Worm (Caenorhabditis elegans) whole organism, late embryonic: Measurements from ENCODE around the gene ZK512.4.
A peak's percentile ranks its signal among the peaks of the same experiment; 100 is the strongest.

Source experiments
- F13H6.1 ChIP-seq: sonication (generic microtip); optimal IDR thresholded peaks from 2 replicates; lab custom pipeline; 2016; ENCODE audit warnings: missing genetic modification characterization, missing compliant biosample characterization
- K02D7.2 ChIP-seq: sonication (generic microtip); optimal IDR thresholded peaks from 2 replicates; lab custom pipeline; 2017; ENCODE audit warnings: mild to moderate bottlenecking, missing genetic modification characterization, missing compliant biosample characterization
- K09A11.1 ChIP-seq: sonication (generic microtip); optimal IDR thresholded peaks from 2 replicates; lab custom pipeline; 2017; ENCODE audit warnings: antibody characterized with exemption, mild to moderate bottlenecking, missing genetic modification characterization, missing compliant biosample characterization; ENCODE audit not compliant: insufficient read depth
- T23F11.4 ChIP-seq: fragments of 200-800 bp; sonication (Bioruptor generic); optimal IDR thresholded peaks from 2 replicates; lab custom pipeline; 2018; ENCODE audit warnings: mild to moderate bottlenecking, missing genetic modification characterization, missing compliant biosample characterization
- Y22D7AL.16 ChIP-seq: sonication (generic microtip); optimal IDR thresholded peaks from 2 replicates; lab custom pipeline; 2016; ENCODE audit warnings: missing genetic modification characterization, missing compliant biosample characterization
- ahr-1 ChIP-seq: sonication (generic microtip); optimal IDR thresholded peaks from 2 replicates; lab custom pipeline; 2016; ENCODE audit warnings: missing genetic modification characterization, missing compliant biosample characterization
- ama-1 ChIP-seq: fragments of 150-350 bp; optimal IDR thresholded peaks from 2 replicates; lab custom pipeline; 2014
- ceh-14 ChIP-seq: sonication (generic microtip); optimal IDR thresholded peaks from 2 replicates; lab custom pipeline; 2016; ENCODE audit warnings: missing genotype, missing genetic modification characterization, missing compliant biosample characterization
- ceh-18 ChIP-seq: sonication (generic microtip); optimal IDR thresholded peaks from 2 replicates; lab custom pipeline; 2016; ENCODE audit warnings: missing genetic modification characterization, missing compliant biosample characterization
- ceh-2 ChIP-seq: sonication (generic microtip); optimal IDR thresholded peaks from 2 replicates; lab custom pipeline; 2016; ENCODE audit warnings: missing genotype, missing genetic modification characterization, missing compliant biosample characterization
- ceh-22 ChIP-seq: sonication (generic microtip); optimal IDR thresholded peaks from 2 replicates; lab custom pipeline; 2017; ENCODE audit warnings: missing biosample characterization, missing genetic modification characterization
- ceh-24 ChIP-seq: sonication (generic microtip); optimal IDR thresholded peaks from 2 replicates; lab custom pipeline; 2016; ENCODE audit warnings: mild to moderate bottlenecking, missing genetic modification characterization, missing compliant biosample characterization
- ceh-31 ChIP-seq: sonication (generic microtip); optimal IDR thresholded peaks from 2 replicates; lab custom pipeline; 2016; ENCODE audit warnings: missing genetic modification characterization, missing compliant biosample characterization
- ceh-34 ChIP-seq: sonication (generic microtip); optimal IDR thresholded peaks from 2 replicates; lab custom pipeline; 2016; ENCODE audit warnings: mild to moderate bottlenecking, missing genetic modification characterization, missing compliant biosample characterization
- ceh-45 ChIP-seq: fragments of 200-800 bp; sonication (Bioruptor generic); IDR thresholded peaks from 2 replicates; pipeline ENCODE4 v1.3.6; 2022; ENCODE audit warnings: missing genetic modification reagents, missing genetic modification characterization, missing compliant biosample characterization
- ceh-48 ChIP-seq: sonication (generic microtip); optimal IDR thresholded peaks from 2 replicates; lab custom pipeline; 2016; ENCODE audit warnings: missing genetic modification characterization, inconsistent platforms, missing compliant biosample characterization
- ceh-9 ChIP-seq: sonication (generic microtip); optimal IDR thresholded peaks from 2 replicates; lab custom pipeline; 2016; ENCODE audit warnings: mild to moderate bottlenecking, missing genetic modification characterization, inconsistent platforms, missing compliant biosample characterization
- che-1 ChIP-seq: sonication (generic microtip); optimal IDR thresholded peaks from 2 replicates; lab custom pipeline; 2016; ENCODE audit warnings: mild to moderate bottlenecking, missing genetic modification characterization, missing compliant biosample characterization
- dmd-4 ChIP-seq: sonication (generic microtip); optimal IDR thresholded peaks from 2 replicates; lab custom pipeline; 2016; ENCODE audit warnings: borderline replicate concordance, missing genetic modification characterization, missing compliant biosample characterization
- dve-1 ChIP-seq: sonication (generic microtip); optimal IDR thresholded peaks from 2 replicates; lab custom pipeline; 2017; ENCODE audit warnings: antibody characterized with exemption, mild to moderate bottlenecking, missing genetic modification characterization, missing compliant biosample characterization
- elt-2 ChIP-seq: sonication (generic microtip); optimal IDR thresholded peaks from 2 replicates; lab custom pipeline; 2016; ENCODE audit warnings: missing genetic modification reagents, missing genetic modification characterization, missing compliant biosample characterization
- ets-4 ChIP-seq: sonication (generic microtip); optimal IDR thresholded peaks from 2 replicates; lab custom pipeline; 2016; ENCODE audit warnings: missing genetic modification characterization, missing compliant biosample characterization
- fax-1 ChIP-seq: sonication (generic microtip); optimal IDR thresholded peaks from 2 replicates; lab custom pipeline; 2016; ENCODE audit warnings: missing genotype, missing genetic modification characterization, missing compliant biosample characterization
- fkh-10 ChIP-seq: fragments of 150-350 bp; optimal IDR thresholded peaks from 2 replicates; lab custom pipeline; 2014; ENCODE audit warnings: missing biosample characterization, missing genetic modification reagents, missing genetic modification characterization
- hlh-13 ChIP-seq: fragments of 200-800 bp; sonication (Bioruptor generic); optimal IDR thresholded peaks from 2 replicates; lab custom pipeline; 2018; ENCODE audit warnings: mild to moderate bottlenecking, missing genetic modification characterization, missing compliant biosample characterization
- hlh-15 ChIP-seq: sonication (generic microtip); optimal IDR thresholded peaks from 2 replicates; lab custom pipeline; 2016; ENCODE audit warnings: missing genetic modification characterization, missing compliant biosample characterization
- hlh-30 ChIP-seq: sonication (generic microtip); optimal IDR thresholded peaks from 2 replicates; lab custom pipeline; 2017; ENCODE audit warnings: antibody characterized with exemption, missing genetic modification characterization, missing compliant biosample characterization; ENCODE audit not compliant: insufficient read depth
- hlh-6 ChIP-seq: sonication (generic microtip); optimal IDR thresholded peaks from 2 replicates; lab custom pipeline; 2016; ENCODE audit warnings: missing genotype, missing genetic modification characterization, missing compliant biosample characterization
- hlh-8 ChIP-seq: sonication (generic microtip); optimal IDR thresholded peaks from 2 replicates; lab custom pipeline; 2016; ENCODE audit warnings: missing genotype, missing genetic modification characterization, missing compliant biosample characterization
- lim-6 ChIP-seq: sonication (generic microtip); optimal IDR thresholded peaks from 2 replicates; lab custom pipeline; 2016; ENCODE audit warnings: missing genetic modification characterization, missing compliant biosample characterization
- mec-3 ChIP-seq: sonication (generic microtip); optimal IDR thresholded peaks from 2 replicates; lab custom pipeline; 2016; ENCODE audit warnings: borderline replicate concordance, missing genetic modification characterization, missing compliant biosample characterization
- nfya-1 ChIP-seq: sonication (generic microtip); optimal IDR thresholded peaks from 2 replicates; lab custom pipeline; 2017; ENCODE audit warnings: missing genetic modification characterization, mild to moderate bottlenecking, missing compliant biosample characterization, antibody characterized with exemption, moderate library complexity
- nhr-232 ChIP-seq: sonication (generic microtip); optimal IDR thresholded peaks from 2 replicates; lab custom pipeline; 2016; ENCODE audit warnings: missing genetic modification characterization, missing compliant biosample characterization
- pag-3 ChIP-seq: sonication (generic microtip); optimal IDR thresholded peaks from 2 replicates; lab custom pipeline; 2016; ENCODE audit warnings: missing compliant biosample characterization, missing genetic modification characterization, borderline replicate concordance
- pat-9 ChIP-seq: fragments of 200-800 bp; sonication (Bioruptor generic); optimal IDR thresholded peaks from 2 replicates; lab custom pipeline; 2018; ENCODE audit warnings: mild to moderate bottlenecking, missing genetic modification characterization, moderate library complexity, missing compliant biosample characterization
- pax-1 ChIP-seq: fragments of 150-350 bp; optimal IDR thresholded peaks from 2 replicates; lab custom pipeline; 2014; ENCODE audit warnings: missing biosample characterization, missing genetic modification characterization
- pha-2 ChIP-seq: sonication (generic microtip); optimal IDR thresholded peaks from 2 replicates; lab custom pipeline; 2017; ENCODE audit warnings: mild to moderate bottlenecking, missing genetic modification characterization, missing compliant biosample characterization
- pha-4 ChIP-seq: fragments of 150-350 bp; optimal IDR thresholded peaks from 2 replicates; lab custom pipeline; 2018; ENCODE audit warnings: missing biosample characterization, missing genetic modification reagents, missing genetic modification characterization
- pqm-1 ChIP-seq: sonication (generic microtip); optimal IDR thresholded peaks from 2 replicates; lab custom pipeline; 2016; ENCODE audit warnings: missing genetic modification characterization, missing compliant biosample characterization
- pros-1 ChIP-seq: fragments of 150-350 bp; optimal IDR thresholded peaks from 2 replicates; lab custom pipeline; 2014; ENCODE audit warnings: missing biosample characterization, missing genetic modification reagents, missing genetic modification characterization
- ref-2 ChIP-seq: sonication (generic microtip); optimal IDR thresholded peaks from 2 replicates; lab custom pipeline; 2016; ENCODE audit warnings: missing genetic modification characterization, missing compliant biosample characterization
- sox-2 ChIP-seq: fragments of 200-800 bp; sonication (Bioruptor generic); IDR thresholded peaks from 2 replicates; pipeline ENCODE4 v1.3.6; 2022; ENCODE audit warnings: missing genetic modification reagents, missing genetic modification characterization, missing compliant biosample characterization
- syd-9 ChIP-seq: sonication (generic microtip); optimal IDR thresholded peaks from 2 replicates; lab custom pipeline; 2016; ENCODE audit warnings: mild to moderate bottlenecking, missing genetic modification characterization, moderate library complexity, missing compliant biosample characterization
- tbx-7 ChIP-seq: sonication (generic microtip); optimal IDR thresholded peaks from 2 replicates; lab custom pipeline; 2016; ENCODE audit warnings: missing genotype, missing genetic modification characterization, missing compliant biosample characterization
- ttx-3 ChIP-seq: sonication (generic microtip); optimal IDR thresholded peaks from 2 replicates; lab custom pipeline; 2016; ENCODE audit warnings: missing genetic modification reagents, missing genetic modification characterization, missing compliant biosample characterization
- unc-55 ChIP-seq: sonication (generic microtip); optimal IDR thresholded peaks from 2 replicates; lab custom pipeline; 2017; ENCODE audit warnings: missing biosample characterization, missing genetic modification reagents, missing genetic modification characterization
- unc-86 ChIP-seq: sonication (generic microtip); optimal IDR thresholded peaks from 2 replicates; lab custom pipeline; 2016; ENCODE audit warnings: missing genetic modification characterization, missing compliant biosample characterization
- zip-5 ChIP-seq: sonication (generic microtip); optimal IDR thresholded peaks from 2 replicates; lab custom pipeline; 2016; ENCODE audit warnings: missing genetic modification characterization, missing compliant biosample characterization
- ztf-16 ChIP-seq: sonication (generic microtip); optimal IDR thresholded peaks from 2 replicates; lab custom pipeline; 2017; ENCODE audit warnings: missing genetic modification characterization, missing compliant biosample characterization

The ZK512.4 gene

ce11 chrIII:9109726-9110125 lies 35.4 kb upstream of the ZK512.4 start:
- TF ChIP-seq dve-1 (tag; lab: Kevin White, UChicago) (no peak), che-1 (tag; lab: Kevin White, UChicago) (no peak), ceh-34 (no peak), elt-2 (tag; lab: Kevin White, UChicago) (peak; percentile 6), ceh-45 (GFP tag; lab: Robert Waterston, UW) (no peak), dmd-4 (tag; lab: Kevin White, UChicago) (no peak), lim-6 (no peak)

DNA sequence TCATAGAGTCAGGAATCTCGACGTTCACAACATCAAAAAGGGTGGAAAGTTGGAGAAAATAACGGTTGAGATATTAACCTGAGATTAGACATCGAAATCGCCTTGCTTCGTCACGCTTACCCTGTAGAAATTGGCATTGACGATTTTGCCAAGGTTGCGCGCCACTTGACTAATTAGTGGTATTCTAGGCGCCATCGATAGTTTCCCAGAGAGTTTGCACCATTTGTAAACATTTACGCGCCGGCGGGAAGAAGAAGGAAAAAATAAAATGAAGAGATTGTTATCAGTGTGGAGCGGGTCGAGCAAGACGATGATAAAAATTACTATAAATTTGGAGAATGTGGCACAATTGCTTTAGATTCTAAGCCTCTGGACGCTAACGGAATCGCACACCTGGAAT lies 34.9 kb upstream of the ZK512.4 start:
- no peak for TF ChIP-seq ceh-22 (tag; lab: Kevin White, UChicago)
- TF ChIP-seq unc-86 (tag; lab: Kevin White, UChicago): no peak
- no peak for TF ChIP-seq ceh-14 (tag; lab: Kevin White, UChicago)
- no peak for TF ChIP-seq hlh-30 (tag; lab: Kevin White, UChicago)
- TF ChIP-seq ceh-45 (GFP tag; lab: Robert Waterston, UW): no peak
- TF ChIP-seq sox-2 (GFP tag; lab: Robert Waterston, UW): no peak
- no peak for TF ChIP-seq hlh-15 (tag; lab: Kevin White, UChicago)
- TF ChIP-seq ceh-2 (tag; lab: Kevin White, UChicago): no peak
- no peak for TF ChIP-seq zip-5
- no peak for TF ChIP-seq pqm-1
- no peak for TF ChIP-seq ets-4
- TF ChIP-seq hlh-8 (tag; lab: Kevin White, UChicago): no peak
- TF ChIP-seq hlh-13 (GFP tag; lab: Kevin White, UChicago): no peak
- TF ChIP-seq Y22D7AL.16: no peak
- TF ChIP-seq ceh-24: no peak
- no peak for TF ChIP-seq mec-3 (tag; lab: Kevin White, UChicago)
- no peak for TF ChIP-seq hlh-6 (tag; lab: Kevin White, UChicago)
- TF ChIP-seq pha-4 (tag; lab: Kevin White, UChicago): no peak
- no peak for TF ChIP-seq ceh-34
- no peak for TF ChIP-seq pat-9 (tag; lab: Kevin White, UChicago)
- TF ChIP-seq, all 69 proteins: peak for 0

DNA sequence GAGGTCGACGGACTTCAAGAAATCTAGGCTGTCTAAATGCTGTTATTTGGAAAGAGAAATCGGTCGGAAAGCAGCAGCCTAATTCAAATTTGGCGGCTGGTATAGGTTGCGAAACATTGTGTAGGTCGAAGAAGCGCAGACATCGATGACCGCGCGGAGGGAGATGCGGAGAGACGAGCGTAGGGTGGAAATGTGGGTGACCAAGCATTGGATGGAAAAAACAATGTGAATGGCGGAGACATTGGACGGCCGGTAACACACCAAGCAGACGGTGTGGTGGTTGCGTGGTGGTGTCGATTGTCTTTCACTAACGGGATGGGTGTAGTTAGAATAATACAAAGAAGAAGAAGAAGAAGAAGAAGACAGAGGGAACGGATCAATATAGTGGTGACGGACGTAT lies 32.7 kb upstream of the ZK512.4 start:
- TF ChIP-seq elt-2 (tag; lab: Kevin White, UChicago) (no peak), ttx-3 (tag; lab: Kevin White, UChicago) (no peak), ahr-1 (tag; lab: Kevin White, UChicago) (no peak), pha-4 (tag; lab: Kevin White, UChicago) (no peak), ref-2 (tag; lab: Kevin White, UChicago) (peak; percentile 63), unc-86 (tag; lab: Kevin White, UChicago) (no peak), dmd-4 (tag; lab: Kevin White, UChicago) (no peak), ceh-22 (tag; lab: Kevin White, UChicago) (no peak), unc-55 (no peak), ceh-48 (tag; lab: Kevin White, UChicago) (no peak), ceh-2 (tag; lab: Kevin White, UChicago) (no peak), K09A11.1 (tag; lab: Kevin White, UChicago) (no peak), ceh-18 (no peak), syd-9 (no peak), K02D7.2 (tag; lab: Kevin White, UChicago) (no peak), F13H6.1 (tag; lab: Kevin White, UChicago) (no peak), ceh-31 (tag; lab: Kevin White, UChicago) (peak; percentile 62), tbx-7 (tag; lab: Kevin White, UChicago) (no peak), nfya-1 (tag; lab: Kevin White, UChicago) (peak; percentile 10), nhr-232 (no peak), ztf-16 (tag; lab: Kevin White, UChicago) (no peak), hlh-30 (tag; lab: Kevin White, UChicago) (no peak), pax-1 (tag; lab: Kevin White, UChicago) (no peak), T23F11.4 (no peak), fkh-10 (GFP tag; lab: Kevin White, UChicago) (no peak), pag-3 (tag; lab: Kevin White, UChicago) (no peak), ama-1 (no peak), ceh-14 (tag; lab: Kevin White, UChicago) (peak; percentile 33), pha-2 (tag; lab: Kevin White, UChicago) (no peak), ceh-9 (tag; lab: Kevin White, UChicago) (no peak), hlh-13 (GFP tag; lab: Kevin White, UChicago) (no peak), pros-1 (tag; lab: Kevin White, UChicago) (no peak), fax-1 (tag; lab: Kevin White, UChicago) (no peak), ceh-34 (peak; percentile 49), Y22D7AL.16 (no peak)
